Worm (Caenorhabditis elegans): ENCODE results near the gene nrde-1.

ce11 chrIII:3759312-3759711 lies 46.0 kb downstream of the nrde-1 start, which contains the start of gene arcp-1:
- TF ChIP-seq lsy-2 (tag; optimal IDR thresholded peaks at IDR 0.05) (no peak), unc-62 (GFP tag; optimal IDR thresholded peaks at IDR 0.05 in 1 of 2) (no peak), unc-62 (tag; optimal IDR thresholded peaks at IDR 0.05) (no peak), T20F7.1 (GFP tag; optimal IDR thresholded peaks at IDR 0.05) (no peak), pqm-1 (tag; optimal IDR thresholded peaks at IDR 0.05) (no peak), R02D3.7 (tag; optimal IDR thresholded peaks at IDR 0.05) (no peak), daf-16 (GFP tag; optimal IDR thresholded peaks at IDR 0.05) (no peak), daf-16 (tag; optimal IDR thresholded peaks at IDR 0.05) (no peak), zfp-3 (GFP tag; conservative IDR thresholded peaks at IDR 0.05) (no peak), nhr-28 (tag; optimal IDR thresholded peaks at IDR 0.05) (no peak), snpc-4 (tag; optimal IDR thresholded peaks at IDR 0.05) (no peak), jun-1 (tag; optimal IDR thresholded peaks at IDR 0.05) (no peak), arid-1 (GFP tag; conservative IDR thresholded peaks at IDR 0.05) (no peak), mdl-1 (tag; optimal IDR thresholded peaks at IDR 0.05) (no peak), ama-1 (optimal IDR thresholded peaks at IDR 0.05) (no peak), dmd-8 (GFP tag; IDR thresholded peaks at IDR 0.05) (no peak)

All from whole organism, L4 larva.